Worm (Caenorhabditis elegans) whole organism, late embryonic: ENCODE results near the gene tmd-2.

Source experiments
- F13H6.1 ChIP-seq: sonication (generic microtip); optimal IDR thresholded peaks from 2 replicates; lab custom pipeline; 2016; ENCODE audit warnings: missing genetic modification characterization, missing compliant biosample characterization
- K02D7.2 ChIP-seq: sonication (generic microtip); optimal IDR thresholded peaks from 2 replicates; lab custom pipeline; 2017; ENCODE audit warnings: mild to moderate bottlenecking, missing genetic modification characterization, missing compliant biosample characterization
- K09A11.1 ChIP-seq: sonication (generic microtip); optimal IDR thresholded peaks from 2 replicates; lab custom pipeline; 2017; ENCODE audit warnings: antibody characterized with exemption, mild to moderate bottlenecking, missing genetic modification characterization, missing compliant biosample characterization; ENCODE audit not compliant: insufficient read depth
- Y22D7AL.16 ChIP-seq: sonication (generic microtip); optimal IDR thresholded peaks from 2 replicates; lab custom pipeline; 2016; ENCODE audit warnings: missing genetic modification characterization, missing compliant biosample characterization
- ama-1 ChIP-seq: fragments of 150-350 bp; optimal IDR thresholded peaks from 2 replicates; lab custom pipeline; 2014
- ceh-18 ChIP-seq: sonication (generic microtip); optimal IDR thresholded peaks from 2 replicates; lab custom pipeline; 2016; ENCODE audit warnings: missing genetic modification characterization, missing compliant biosample characterization
- ceh-19 ChIP-seq: fragments of 200-800 bp; sonication (Bioruptor generic); optimal IDR thresholded peaks from 2 replicates; lab custom pipeline; 2018; ENCODE audit warnings: mild to moderate bottlenecking, missing genetic modification characterization, missing compliant biosample characterization
- ceh-22 ChIP-seq: sonication (generic microtip); optimal IDR thresholded peaks from 2 replicates; lab custom pipeline; 2017; ENCODE audit warnings: missing biosample characterization, missing genetic modification characterization
- ceh-24 ChIP-seq: sonication (generic microtip); optimal IDR thresholded peaks from 2 replicates; lab custom pipeline; 2016; ENCODE audit warnings: mild to moderate bottlenecking, missing genetic modification characterization, missing compliant biosample characterization
- ceh-34 ChIP-seq: sonication (generic microtip); optimal IDR thresholded peaks from 2 replicates; lab custom pipeline; 2016; ENCODE audit warnings: mild to moderate bottlenecking, missing genetic modification characterization, missing compliant biosample characterization
- ceh-45 ChIP-seq: fragments of 200-800 bp; sonication (Bioruptor generic); IDR thresholded peaks from 2 replicates; pipeline ENCODE4 v1.3.6; 2022; ENCODE audit warnings: missing genetic modification reagents, missing genetic modification characterization, missing compliant biosample characterization
- ceh-6 ChIP-seq: fragments of 200-800 bp; sonication (Bioruptor generic); optimal IDR thresholded peaks from 2 replicates; lab custom pipeline; 2018; ENCODE audit warnings: mild to moderate bottlenecking, missing genetic modification characterization, missing compliant biosample characterization
- ceh-9 ChIP-seq: sonication (generic microtip); optimal IDR thresholded peaks from 2 replicates; lab custom pipeline; 2016; ENCODE audit warnings: mild to moderate bottlenecking, missing genetic modification characterization, inconsistent platforms, missing compliant biosample characterization
- che-1 ChIP-seq: sonication (generic microtip); optimal IDR thresholded peaks from 2 replicates; lab custom pipeline; 2016; ENCODE audit warnings: mild to moderate bottlenecking, missing genetic modification characterization, missing compliant biosample characterization
- dmd-4 ChIP-seq: sonication (generic microtip); optimal IDR thresholded peaks from 2 replicates; lab custom pipeline; 2016; ENCODE audit warnings: borderline replicate concordance, missing genetic modification characterization, missing compliant biosample characterization
- dve-1 ChIP-seq: sonication (generic microtip); optimal IDR thresholded peaks from 2 replicates; lab custom pipeline; 2017; ENCODE audit warnings: antibody characterized with exemption, mild to moderate bottlenecking, missing genetic modification characterization, missing compliant biosample characterization
- elt-2 ChIP-seq: sonication (generic microtip); optimal IDR thresholded peaks from 2 replicates; lab custom pipeline; 2016; ENCODE audit warnings: missing genetic modification reagents, missing genetic modification characterization, missing compliant biosample characterization
- elt-4 ChIP-seq: sonication (generic microtip); optimal IDR thresholded peaks from 2 replicates; lab custom pipeline; 2016; ENCODE audit warnings: missing genetic modification characterization, missing compliant biosample characterization
- ets-4 ChIP-seq: sonication (generic microtip); optimal IDR thresholded peaks from 2 replicates; lab custom pipeline; 2016; ENCODE audit warnings: missing genetic modification characterization, missing compliant biosample characterization
- fkh-6 ChIP-seq: sonication (generic microtip); optimal IDR thresholded peaks from 2 replicates; lab custom pipeline; 2016; ENCODE audit warnings: missing genetic modification characterization, missing compliant biosample characterization
- gmeb-2 ChIP-seq: sonication (generic microtip); optimal IDR thresholded peaks from 2 replicates; lab custom pipeline; 2016; ENCODE audit warnings: missing genetic modification characterization, inconsistent platforms, missing compliant biosample characterization
- hlh-13 ChIP-seq: fragments of 200-800 bp; sonication (Bioruptor generic); optimal IDR thresholded peaks from 2 replicates; lab custom pipeline; 2018; ENCODE audit warnings: mild to moderate bottlenecking, missing genetic modification characterization, missing compliant biosample characterization
- hlh-30 ChIP-seq: sonication (generic microtip); optimal IDR thresholded peaks from 2 replicates; lab custom pipeline; 2017; ENCODE audit warnings: antibody characterized with exemption, missing genetic modification characterization, missing compliant biosample characterization; ENCODE audit not compliant: insufficient read depth
- hlh-6 ChIP-seq: sonication (generic microtip); optimal IDR thresholded peaks from 2 replicates; lab custom pipeline; 2016; ENCODE audit warnings: missing genotype, missing genetic modification characterization, missing compliant biosample characterization
- lim-6 ChIP-seq: sonication (generic microtip); optimal IDR thresholded peaks from 2 replicates; lab custom pipeline; 2016; ENCODE audit warnings: missing genetic modification characterization, missing compliant biosample characterization
- madf-2 ChIP-seq: sonication (generic microtip); optimal IDR thresholded peaks from 2 replicates; lab custom pipeline; 2017; ENCODE audit warnings: missing genetic modification characterization, missing compliant biosample characterization
- nfya-1 ChIP-seq: sonication (generic microtip); optimal IDR thresholded peaks from 2 replicates; lab custom pipeline; 2017; ENCODE audit warnings: missing genetic modification characterization, mild to moderate bottlenecking, missing compliant biosample characterization, antibody characterized with exemption, moderate library complexity
- nhr-11 ChIP-seq: fragments of 150-350 bp; optimal IDR thresholded peaks from 2 replicates; lab custom pipeline; 2014; ENCODE audit warnings: missing biosample characterization, missing genetic modification characterization
- pag-3 ChIP-seq: sonication (generic microtip); optimal IDR thresholded peaks from 2 replicates; lab custom pipeline; 2016; ENCODE audit warnings: missing compliant biosample characterization, missing genetic modification characterization, borderline replicate concordance
- pat-9 ChIP-seq: fragments of 200-800 bp; sonication (Bioruptor generic); optimal IDR thresholded peaks from 2 replicates; lab custom pipeline; 2018; ENCODE audit warnings: mild to moderate bottlenecking, missing genetic modification characterization, moderate library complexity, missing compliant biosample characterization
- pqm-1 ChIP-seq: sonication (generic microtip); optimal IDR thresholded peaks from 2 replicates; lab custom pipeline; 2016; ENCODE audit warnings: missing genetic modification characterization, missing compliant biosample characterization
- pros-1 ChIP-seq: fragments of 150-350 bp; optimal IDR thresholded peaks from 2 replicates; lab custom pipeline; 2014; ENCODE audit warnings: missing biosample characterization, missing genetic modification reagents, missing genetic modification characterization
- rnt-1 ChIP-seq: sonication (generic microtip); optimal IDR thresholded peaks from 2 replicates; lab custom pipeline; 2016; ENCODE audit warnings: missing genetic modification characterization, missing compliant biosample characterization
- sdc-2 ChIP-seq: sonication (generic microtip); optimal IDR thresholded peaks from 2 replicates; lab custom pipeline; 2016; ENCODE audit warnings: missing genotype, missing genetic modification characterization, missing compliant biosample characterization
- sox-2 ChIP-seq: fragments of 200-800 bp; sonication (Bioruptor generic); IDR thresholded peaks from 2 replicates; pipeline ENCODE4 v1.3.6; 2022; ENCODE audit warnings: missing genetic modification reagents, missing genetic modification characterization, missing compliant biosample characterization
- sox-4 ChIP-seq: sonication (generic microtip); optimal IDR thresholded peaks from 2 replicates; lab custom pipeline; 2017; ENCODE audit warnings: mild to moderate bottlenecking, missing genetic modification characterization, inconsistent platforms, missing compliant biosample characterization
- syd-9 ChIP-seq: sonication (generic microtip); optimal IDR thresholded peaks from 2 replicates; lab custom pipeline; 2016; ENCODE audit warnings: mild to moderate bottlenecking, missing genetic modification characterization, moderate library complexity, missing compliant biosample characterization
- tbx-2 ChIP-seq: sonication (generic microtip); optimal IDR thresholded peaks from 2 replicates; lab custom pipeline; 2016; ENCODE audit warnings: missing genetic modification characterization, missing compliant biosample characterization
- tbx-7 ChIP-seq: sonication (generic microtip); optimal IDR thresholded peaks from 2 replicates; lab custom pipeline; 2016; ENCODE audit warnings: missing genotype, missing genetic modification characterization, missing compliant biosample characterization
- unc-42 ChIP-seq: sonication (generic microtip); optimal IDR thresholded peaks from 2 replicates; lab custom pipeline; 2016; ENCODE audit warnings: missing genotype, missing genetic modification characterization, missing compliant biosample characterization
- unc-55 ChIP-seq: sonication (generic microtip); optimal IDR thresholded peaks from 2 replicates; lab custom pipeline; 2017; ENCODE audit warnings: missing biosample characterization, missing genetic modification reagents, missing genetic modification characterization
- unc-86 ChIP-seq: sonication (generic microtip); optimal IDR thresholded peaks from 2 replicates; lab custom pipeline; 2016; ENCODE audit warnings: missing genetic modification characterization, missing compliant biosample characterization
- zip-5 ChIP-seq: sonication (generic microtip); optimal IDR thresholded peaks from 2 replicates; lab custom pipeline; 2016; ENCODE audit warnings: missing genetic modification characterization, missing compliant biosample characterization

The tmd-2 gene

ce11 chrV:8348959-8349389 lies 14.5 kb downstream of the tmd-2 start (continued):
- TF ChIP-seq dmd-4, result no peak
- TF ChIP-seq tbx-2, result peak; percentile 34
- no peak for TF ChIP-seq unc-42 (tag; lab: Kevin White, UChicago)
- TF ChIP-seq K09A11.1, result no peak
- TF ChIP-seq gmeb-2 (tag; lab: Kevin White, UChicago), result no peak
- peak; percentile 15 for TF ChIP-seq unc-55 (GFP tag; lab: Kevin White, UChicago)
- no peak for TF ChIP-seq elt-4 (tag; lab: Kevin White, UChicago)
- TF ChIP-seq F13H6.1, result no peak
- TF ChIP-seq sox-4, result no peak
- no peak for TF ChIP-seq zip-5 (tag; lab: Kevin White, UChicago)
- no peak for TF ChIP-seq lim-6
- TF ChIP-seq ceh-45 (GFP tag; lab: Robert Waterston, UW), result no peak
- TF ChIP-seq K02D7.2, result no peak
- no peak for TF ChIP-seq ceh-22 (tag; lab: Kevin White, UChicago)
- no peak for TF ChIP-seq rnt-1 (tag; lab: Kevin White, UChicago)
- TF ChIP-seq Y22D7AL.16 (tag; lab: Kevin White, UChicago), result no peak
- TF ChIP-seq ceh-9 (tag; lab: Kevin White, UChicago), result no peak
- TF ChIP-seq ets-4, result no peak
- no peak for TF ChIP-seq ceh-19 (GFP tag; lab: Kevin White, UChicago)
- peak; percentile 89 for TF ChIP-seq ama-1 (lab: Kevin White, UChicago)
- TF ChIP-seq fkh-6, result no peak
- TF ChIP-seq dve-1, result no peak
- no peak for TF ChIP-seq pag-3 (tag; lab: Kevin White, UChicago)
- TF ChIP-seq sox-2 (GFP tag; lab: Robert Waterston, UW), result no peak
- no peak for TF ChIP-seq ceh-6 (GFP tag; lab: Kevin White, UChicago)
- peak; percentile 62 for TF ChIP-seq ceh-18 (tag; lab: Kevin White, UChicago)
- TF ChIP-seq hlh-6 (tag; lab: Kevin White, UChicago), result no peak
- TF ChIP-seq unc-86 (tag; lab: Kevin White, UChicago), result no peak

- no peak for TF ChIP-seq Y22D7AL.16 (tag; lab: Kevin White, UChicago)
- no peak for TF ChIP-seq unc-55 (GFP tag; lab: Kevin White, UChicago)
- TF ChIP-seq elt-2 (tag; lab: Kevin White, UChicago), result no peak
- no peak for TF ChIP-seq ets-4
- no peak for TF ChIP-seq nfya-1
- no peak for TF ChIP-seq ceh-18 (tag; lab: Kevin White, UChicago)
- TF ChIP-seq syd-9 (tag; lab: Kevin White, UChicago), result no peak
- no peak for TF ChIP-seq hlh-13
- no peak for TF ChIP-seq hlh-30 (tag; lab: Kevin White, UChicago)
- TF ChIP-seq gmeb-2 (tag; lab: Kevin White, UChicago), result no peak
- no peak for TF ChIP-seq dmd-4
- no peak for TF ChIP-seq che-1
- no peak for TF ChIP-seq nhr-11 (tag; lab: Kevin White, UChicago)
- TF ChIP-seq pat-9 (tag; lab: Kevin White, UChicago), result no peak
- TF ChIP-seq pqm-1 (tag; lab: Kevin White, UChicago), result no peak
- TF ChIP-seq lim-6, result no peak
- no peak for TF ChIP-seq K02D7.2
- no peak for TF ChIP-seq ceh-34
- TF ChIP-seq sdc-2 (tag; lab: Kevin White, UChicago), result no peak
- no peak for TF ChIP-seq ceh-45 (GFP tag; lab: Robert Waterston, UW)
Measured at ce11 chrV:8349950-8350349, 15.5 kb downstream of the tmd-2 start.

- TF ChIP-seq madf-2 (tag; lab: Kevin White, UChicago) (no peak), ets-4 (no peak), tbx-7 (tag; lab: Kevin White, UChicago) (no peak), sox-4 (no peak), dmd-4 (no peak), che-1 (no peak), tbx-2 (no peak), ceh-24 (tag; lab: Kevin White, UChicago) (no peak), unc-86 (tag; lab: Kevin White, UChicago) (no peak), pros-1 (tag; lab: Kevin White, UChicago) (no peak), gmeb-2 (tag; lab: Kevin White, UChicago) (no peak)
Measured at ce11 chrV:8351371-8351770, 16.9 kb downstream of the tmd-2 start, which contains the start of gene srsx-22. srsx-22 (plus strand) TSS chrV:8351671.
